Worm (Caenorhabditis elegans) whole organism, young adult: ENCODE data around the gene srt-41.
A peak's percentile ranks its signal among the peaks of the same experiment; 100 is the strongest.
"Not testable (repeated sequence)": the region's sequence is repeated elsewhere in the genome, so short reads cannot be mapped to it uniquely, and the experiment has no call there.

Experiments used
- F23B12.7 ChIP-seq: sonication (generic microtip); optimal IDR thresholded peaks from 2 replicates; lab custom pipeline; 2017; ENCODE audit warnings: missing genetic modification characterization, mild to moderate bottlenecking, missing compliant biosample characterization, antibody characterized with exemption, moderate library complexity; ENCODE audit not compliant: insufficient read depth
- F33H1.4 ChIP-seq: fragments of 200-800 bp; sonication (Bioruptor generic); IDR thresholded peaks from 2 replicates; pipeline ENCODE4 v1.3.6; 2022; ENCODE audit warnings: missing genetic modification reagents, missing genetic modification characterization, missing compliant biosample characterization
- F39B2.1 ChIP-seq: fragments of 200-800 bp; sonication (Bioruptor generic); IDR thresholded peaks from 2 replicates; pipeline ENCODE4 v1.3.6; 2022; ENCODE audit warnings: missing genetic modification reagents, missing genetic modification characterization, missing compliant biosample characterization
- Y53G8AR.9 ChIP-seq: fragments of 200-800 bp; sonication (Bioruptor generic); conservative IDR thresholded peaks from 2 replicates; pipeline ENCODE4 v1.3.6; 2022; ENCODE audit warnings: missing genetic modification reagents, missing genetic modification characterization, missing compliant biosample characterization
- Y67H2A.10 ChIP-seq: fragments of 200-800 bp; sonication (Bioruptor generic); conservative IDR thresholded peaks from 2 replicates; pipeline ENCODE4 v1.3.6; 2022; ENCODE audit warnings: missing genetic modification reagents, missing genetic modification characterization, missing compliant biosample characterization
- Y79H2A.3 ChIP-seq: fragments of 200-800 bp; sonication (Bioruptor generic); conservative IDR thresholded peaks from 2 replicates; pipeline ENCODE4 v1.3.6; 2022; ENCODE audit warnings: missing genetic modification reagents, missing genetic modification characterization, missing compliant biosample characterization
- athp-1 ChIP-seq: sonication (generic microtip); optimal IDR thresholded peaks from 2 replicates; lab custom pipeline; 2017; ENCODE audit warnings: mild to moderate bottlenecking, missing genetic modification characterization, missing compliant biosample characterization
- attf-3 ChIP-seq: fragments of 200-800 bp; sonication (Bioruptor generic); conservative IDR thresholded peaks from 2 replicates; pipeline ENCODE4 v1.3.6; 2022; ENCODE audit warnings: missing genetic modification reagents, missing genetic modification characterization, missing compliant biosample characterization
- ceh-100 ChIP-seq: fragments of 200-800 bp; sonication (Bioruptor generic); IDR thresholded peaks from 2 replicates; pipeline ENCODE4 v1.3.6; 2022; ENCODE audit warnings: missing genetic modification reagents, missing genetic modification characterization, missing compliant biosample characterization
- ceh-58 ChIP-seq: fragments of 200-800 bp; sonication (Bioruptor generic); IDR thresholded peaks from 2 replicates; pipeline ENCODE4 v1.3.6; 2022; ENCODE audit warnings: missing genetic modification characterization, missing compliant biosample characterization
- ceh-79 ChIP-seq: sonication (generic microtip); optimal IDR thresholded peaks from 2 replicates; lab custom pipeline; 2017; ENCODE audit warnings: mild to moderate bottlenecking, missing genetic modification characterization, missing compliant biosample characterization
- ceh-91 ChIP-seq: fragments of 200-800 bp; sonication (Bioruptor generic); IDR thresholded peaks from 2 replicates; pipeline ENCODE4 v1.3.6; 2022; ENCODE audit warnings: missing genetic modification reagents, missing genetic modification characterization, missing compliant biosample characterization
- chd-7 ChIP-seq: sonication (generic microtip); optimal IDR thresholded peaks from 2 replicates; lab custom pipeline; 2016; ENCODE audit warnings: mild to moderate bottlenecking, missing genetic modification characterization, moderate library complexity, missing compliant biosample characterization
- fkh-3 ChIP-seq: sonication (generic microtip); optimal IDR thresholded peaks from 2 replicates; lab custom pipeline; 2016; ENCODE audit warnings: mild to moderate bottlenecking, missing genetic modification characterization, missing compliant biosample characterization
- him-1 ChIP-seq: sonication (generic microtip); optimal IDR thresholded peaks from 2 replicates; lab custom pipeline; 2016; ENCODE audit warnings: missing genotype, missing genetic modification reagents, missing genetic modification characterization, missing compliant biosample characterization
- hlh-12 ChIP-seq: sonication (generic microtip); optimal IDR thresholded peaks from 2 replicates; lab custom pipeline; 2016; ENCODE audit warnings: missing genetic modification characterization, missing compliant biosample characterization
- hlh-26 ChIP-seq: fragments of 200-800 bp; sonication (Bioruptor generic); conservative IDR thresholded peaks from 2 replicates; pipeline ENCODE4 v1.3.6; 2022; ENCODE audit warnings: missing genetic modification reagents, missing genetic modification characterization, missing compliant biosample characterization
- hmg-1.2 ChIP-seq: fragments of 200-800 bp; sonication (Bioruptor generic); IDR thresholded peaks from 2 replicates; pipeline ENCODE4 v1.3.6; 2022; ENCODE audit warnings: missing genetic modification reagents, missing genetic modification characterization, missing compliant biosample characterization
- hmg-20 ChIP-seq: fragments of 200-800 bp; sonication (Bioruptor generic); IDR thresholded peaks from 2 replicates; pipeline ENCODE4 v1.3.6; 2022; ENCODE audit warnings: missing genetic modification reagents, missing genetic modification characterization, missing compliant biosample characterization
- hrde-1 ChIP-seq: sonication (generic microtip); optimal IDR thresholded peaks from 2 replicates; lab custom pipeline; 2016; ENCODE audit warnings: missing genetic modification characterization, mild to moderate bottlenecking, missing compliant biosample characterization, moderate library complexity, missing genotype, missing genetic modification reagents, borderline replicate concordance
- hsf-1 ChIP-seq: fragments of 200-800 bp; sonication (Bioruptor generic); IDR thresholded peaks from 2 replicates; pipeline ENCODE4 v1.3.6; 2022; ENCODE audit warnings: missing genetic modification reagents, missing genetic modification characterization, missing compliant biosample characterization
- let-526 ChIP-seq: fragments of 200-800 bp; sonication (Bioruptor generic); IDR thresholded peaks from 2 replicates; pipeline ENCODE4 v1.3.6; 2022; ENCODE audit warnings: missing genetic modification reagents, missing genetic modification characterization, missing compliant biosample characterization
- lin-26 ChIP-seq: fragments of 200-800 bp; sonication (Bioruptor generic); IDR thresholded peaks from 2 replicates; pipeline ENCODE4 v1.3.6; 2022; ENCODE audit warnings: missing genetic modification reagents, missing genetic modification characterization, missing compliant biosample characterization
- lin-40 ChIP-seq: sonication (generic microtip); optimal IDR thresholded peaks from 2 replicates; lab custom pipeline; 2016; ENCODE audit warnings: missing genetic modification characterization, mild to moderate bottlenecking, missing compliant biosample characterization, missing genotype, missing genetic modification reagents
- lin-54 ChIP-seq: fragments of 200-800 bp; sonication (Bioruptor generic); optimal IDR thresholded peaks from 2 replicates; lab custom pipeline; 2018; ENCODE audit warnings: mild to moderate bottlenecking, missing genetic modification characterization, missing compliant biosample characterization
- lsl-1 ChIP-seq: fragments of 200-800 bp; sonication (Bioruptor generic); optimal IDR thresholded peaks from 2 replicates; lab custom pipeline; 2018; ENCODE audit warnings: mild to moderate bottlenecking, missing genetic modification characterization, moderate library complexity, missing compliant biosample characterization
- madf-3 ChIP-seq: fragments of 200-800 bp; sonication (Bioruptor generic); IDR thresholded peaks from 2 replicates; pipeline ENCODE4 v1.3.6; 2022; ENCODE audit warnings: missing genetic modification reagents, missing genetic modification characterization, missing compliant biosample characterization
- mcd-1 ChIP-seq: fragments of 200-800 bp; sonication (Bioruptor generic); IDR thresholded peaks from 2 replicates; pipeline ENCODE4 v1.3.6; 2022; ENCODE audit warnings: missing genetic modification reagents, missing genetic modification characterization, missing compliant biosample characterization
- mxl-1 ChIP-seq: sonication (generic microtip); optimal IDR thresholded peaks from 2 replicates; lab custom pipeline; 2016; ENCODE audit warnings: missing genetic modification characterization, missing compliant biosample characterization
- nfya-1 ChIP-seq: sonication (generic microtip); optimal IDR thresholded peaks from 2 replicates; lab custom pipeline; 2017; ENCODE audit warnings: antibody characterized with exemption, missing compliant biosample characterization, missing genetic modification characterization, borderline replicate concordance; ENCODE audit not compliant: insufficient read depth
- nhr-90 ChIP-seq: sonication (generic microtip); optimal IDR thresholded peaks from 2 replicates; lab custom pipeline; 2016; ENCODE audit warnings: missing genotype, mild to moderate bottlenecking, missing genetic modification characterization, missing compliant biosample characterization
- sdz-38 ChIP-seq: sonication (generic microtip); optimal IDR thresholded peaks from 2 replicates; lab custom pipeline; 2016; ENCODE audit warnings: missing genotype, missing genetic modification characterization, missing compliant biosample characterization
- somi-1 ChIP-seq: fragments of 200-800 bp; sonication (Bioruptor generic); optimal IDR thresholded peaks from 2 replicates; lab custom pipeline; 2018; ENCODE audit warnings: mild to moderate bottlenecking, missing genetic modification characterization, missing compliant biosample characterization
- sptf-2 ChIP-seq: fragments of 200-800 bp; sonication (Bioruptor generic); optimal IDR thresholded peaks from 2 replicates; lab custom pipeline; 2018; ENCODE audit warnings: mild to moderate bottlenecking, missing genetic modification characterization, missing compliant biosample characterization
- tbx-9 ChIP-seq: sonication (generic microtip); optimal IDR thresholded peaks from 2 replicates; lab custom pipeline; 2016; ENCODE audit warnings: borderline replicate concordance, missing genetic modification characterization, inconsistent platforms, missing compliant biosample characterization
- unc-62 ChIP-seq: fragments of 150-350 bp; optimal IDR thresholded peaks from 2 replicates; lab custom pipeline; 2014; ENCODE audit warnings: missing biosample characterization, missing genetic modification reagents, missing genetic modification characterization
- xnd-1 ChIP-seq: sonication (generic microtip); optimal IDR thresholded peaks from 2 replicates; lab custom pipeline; 2016; ENCODE audit warnings: missing genotype, missing genetic modification reagents, missing genetic modification characterization, missing compliant biosample characterization
- zfh-2 ChIP-seq: fragments of 200-800 bp; sonication (Bioruptor generic); conservative IDR thresholded peaks from 2 replicates; pipeline ENCODE4 v1.3.6; 2022; ENCODE audit warnings: missing genetic modification reagents, missing genetic modification characterization, missing compliant biosample characterization
- ztf-26 ChIP-seq: sonication (generic microtip); optimal IDR thresholded peaks from 2 replicates; lab custom pipeline; 2017; ENCODE audit warnings: missing genetic modification characterization, missing compliant biosample characterization

Gene srt-41

DNA sequence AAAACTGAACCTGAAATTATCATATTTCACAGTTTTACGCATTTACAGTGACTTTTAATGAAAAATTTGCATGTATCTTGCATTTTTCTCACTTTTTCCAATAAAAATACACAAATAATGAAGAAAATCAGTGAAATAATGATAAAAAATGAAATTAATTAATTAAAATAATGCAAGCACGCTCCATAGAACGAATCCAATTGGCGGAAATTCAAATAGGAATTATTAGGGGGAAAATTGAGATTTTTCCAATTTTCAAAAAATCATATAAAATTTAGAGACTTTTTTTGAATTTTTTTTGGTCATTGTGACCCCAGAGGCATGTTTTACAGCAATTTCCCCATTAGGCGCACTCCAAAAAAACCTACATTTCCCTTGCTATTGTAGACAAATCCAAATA, 17.8 kb upstream of the srt-41 start:
- TF ChIP-seq F33H1.4 (peak; percentile 13; the same call in 1 of the 2 replicates), athp-1 (tag; lab: Kevin White, UChicago) (no peak), hmg-20 (GFP tag; lab: Robert Waterston, UW) (no peak), Y67H2A.10 (GFP tag; lab: Robert Waterston, UW) (no peak), let-526 (no peak), F39B2.1 (no peak), mxl-1 (tag; lab: Kevin White, UChicago) (no peak), ceh-79 (no peak), mcd-1 (GFP tag; lab: Robert Waterston, UW) (peak; percentile 47; the same call in 1 of the 2 replicates), lin-54 (GFP tag; lab: Kevin White, UChicago) (peak; percentile 32), ceh-58 (GFP tag; lab: Robert Waterston, UW) (no peak), fkh-3 (tag; lab: Kevin White, UChicago) (no peak), F23B12.7 (tag; lab: Kevin White, UChicago) (no peak), hmg-1.2 (no peak)
- TF ChIP-seq, all 124 proteins: peak for 3

DNA sequence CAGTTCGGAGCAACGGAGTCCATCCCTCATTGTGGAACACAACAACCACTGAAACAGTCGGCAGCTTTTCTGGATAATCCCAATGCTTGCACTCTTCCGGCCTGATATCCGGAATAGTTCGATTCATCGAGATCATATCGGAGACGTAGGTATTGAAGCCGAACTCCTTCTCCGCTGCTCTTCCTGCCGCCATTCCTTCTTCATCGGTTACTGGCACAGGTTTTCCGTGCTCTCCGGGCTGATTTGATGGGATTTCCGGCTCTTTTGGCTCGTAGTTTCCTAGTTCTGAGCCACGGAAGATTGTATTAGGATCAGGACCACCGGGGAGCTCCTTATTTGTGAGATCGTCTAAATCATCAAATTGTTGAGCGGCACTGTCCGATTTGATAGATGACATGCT, 17.1 kb upstream of the srt-41 start:
- TF ChIP-seq zfh-2 (GFP tag; lab: Robert Waterston, UW) = peak; percentile 56
- TF ChIP-seq xnd-1 (tag; lab: Kevin White, UChicago) = no peak

DNA sequence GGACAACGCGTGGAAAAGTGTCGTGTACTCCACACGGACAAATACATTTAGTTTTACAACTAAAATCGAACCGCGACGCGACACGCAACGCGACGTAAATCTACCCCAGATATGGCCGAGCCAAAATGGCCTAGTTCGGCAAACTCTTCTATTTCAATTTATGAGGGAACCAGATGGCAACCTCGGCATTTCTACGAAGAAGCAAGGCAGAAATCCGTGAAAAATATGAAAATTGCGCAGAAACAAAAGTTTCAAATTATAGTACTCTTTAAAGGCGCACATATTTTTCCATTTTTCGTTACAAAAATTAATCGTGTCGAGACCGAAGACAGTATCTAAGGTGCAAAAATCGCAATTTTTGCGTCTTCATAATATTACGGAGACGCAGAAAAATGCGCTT, 11.8 kb upstream of the srt-41 start, which contains the start of gene Y46H3A.5:
TSS of gene Y46H3A.5 (minus strand) at position 101 of the 400 bp plus-strand sequence.
- not testable (repeated sequence) for TF ChIP-seq lin-26; hlh-12; hrde-1 (tag; lab: Kevin White, UChicago)

DNA sequence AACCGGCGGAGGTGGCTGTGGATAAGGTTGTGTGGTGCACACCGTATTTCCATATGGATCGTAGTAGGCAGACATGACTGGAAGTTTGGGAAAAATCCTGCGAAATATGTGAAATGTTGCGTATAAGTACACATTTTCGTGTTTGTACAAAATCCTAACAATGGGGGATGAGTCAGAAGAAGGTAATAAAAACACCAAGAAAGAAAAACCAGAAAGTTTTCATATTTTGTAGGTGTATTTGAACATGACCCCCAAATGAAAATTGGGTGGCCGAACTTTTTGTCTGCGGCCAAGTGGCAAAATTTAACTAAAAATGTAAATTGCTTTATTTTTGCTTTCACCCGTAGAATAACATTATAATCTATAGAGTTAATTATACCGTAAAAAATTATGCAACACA, 8.1 kb upstream of the srt-41 start, which contains the start of gene Y46H3A.4:
TSS of gene Y46H3A.4 (minus strand) at position 101 of the 400 bp plus-strand sequence.
- TF ChIP-seq attf-3 (GFP tag; lab: Robert Waterston, UW) (no peak), ztf-26 (tag; lab: Kevin White, UChicago) (no peak), lin-26 (no peak), nfya-1 (tag; lab: Kevin White, UChicago) (no peak), somi-1 (GFP tag; lab: Kevin White, UChicago) (no peak), hsf-1 (GFP tag; lab: Robert Waterston, UW) (no peak), sdz-38 (tag; lab: Kevin White, UChicago) (no peak), lin-40 (tag; lab: Kevin White, UChicago) (no peak), hlh-26 (GFP tag; lab: Robert Waterston, UW) (no peak), sptf-2 (GFP tag; lab: Kevin White, UChicago) (no peak), ceh-91 (no peak), Y79H2A.3 (GFP tag; lab: Robert Waterston, UW) (no peak), tbx-9 (no peak)

DNA sequence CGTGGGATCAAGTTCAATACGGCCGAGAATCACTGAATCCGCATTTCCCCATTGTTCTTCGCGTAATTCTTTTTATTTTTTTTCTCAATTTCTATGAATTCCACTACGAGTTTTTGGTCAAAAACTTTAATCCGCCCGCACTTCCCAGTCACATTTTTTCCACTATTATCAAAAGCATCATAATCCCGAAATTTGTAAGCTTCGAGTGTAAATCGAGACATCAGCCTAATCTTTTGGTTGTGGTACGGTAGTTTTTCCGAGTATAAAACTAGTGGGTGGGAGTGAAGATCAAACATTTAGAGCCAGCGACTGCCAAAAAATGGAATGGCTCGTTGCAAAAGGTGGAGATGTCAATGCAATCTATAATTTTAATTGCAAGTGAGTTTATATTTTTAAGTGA, 4.2 kb upstream of the srt-41 start, which contains the start of gene srt-42:
TSS of gene srt-42 (plus strand) at position 301 of the 400 bp plus-strand sequence.
- TF ChIP-seq ceh-100 (GFP tag; lab: Robert Waterston, UW) (no peak), Y53G8AR.9 (no peak), hmg-20 (GFP tag; lab: Robert Waterston, UW) (no peak), madf-3 (GFP tag; lab: Robert Waterston, UW) (no peak), him-1 (tag; lab: Kevin White, UChicago) (no peak), nhr-90 (no peak), lsl-1 (GFP tag; lab: Kevin White, UChicago) (no peak), chd-7 (tag; lab: Kevin White, UChicago) (no peak), ceh-58 (GFP tag; lab: Robert Waterston, UW) (no peak), hlh-12 (no peak), unc-62 (no peak), lin-54 (GFP tag; lab: Kevin White, UChicago) (no peak), attf-3 (GFP tag; lab: Robert Waterston, UW) (no peak)
